Fruit fly (Drosophila melanogaster): ENCODE data around the gene Osi2.

DNA sequence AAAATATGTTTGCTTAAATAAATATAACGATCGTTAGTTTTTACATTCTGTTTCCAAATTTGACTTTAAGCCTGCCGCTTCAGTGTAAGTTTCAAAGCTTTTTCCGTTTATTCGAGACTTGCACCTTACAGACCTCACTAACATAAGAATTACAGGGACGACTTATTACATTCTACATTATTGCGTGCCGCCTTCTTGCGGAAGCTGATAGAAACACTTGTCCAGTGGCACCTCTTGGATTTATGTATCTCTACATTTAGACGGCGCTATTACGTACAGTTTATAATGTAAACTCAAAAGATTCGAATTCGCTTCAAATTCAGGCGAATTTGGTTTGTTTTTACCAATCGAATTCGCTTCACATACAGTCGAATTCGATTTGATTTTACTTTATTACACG is 38.4 kb upstream of the Osi2 start:
- TF ChIP-seq Hr4 (GFP tag; optimal IDR thresholded peaks at IDR 0.05): no peak
- TF ChIP-seq net (GFP tag; optimal IDR thresholded peaks at IDR 0.05): no peak
- TF ChIP-seq CG4318 (GFP tag; optimal IDR thresholded peaks at IDR 0.05): no peak
- no peak for TF ChIP-seq achi (GFP tag; optimal IDR thresholded peaks at IDR 0.05)
- no peak for TF ChIP-seq OdsH (GFP tag; optimal IDR thresholded peaks at IDR 0.05)
- no peak for TF ChIP-seq acj6 (GFP tag; optimal IDR thresholded peaks at IDR 0.05)
- TF ChIP-seq CG11762 (GFP tag; optimal IDR thresholded peaks at IDR 0.05; ENCODE audit: insufficient read depth): no peak
- TF ChIP-seq esn (GFP tag; optimal IDR thresholded peaks at IDR 0.05): no peak
- no peak for TF ChIP-seq CG8632 (GFP tag; optimal IDR thresholded peaks at IDR 0.05)
- no peak for TF ChIP-seq Met (GFP tag; optimal IDR thresholded peaks at IDR 0.05)
- TF ChIP-seq CG6808 (GFP tag; optimal IDR thresholded peaks at IDR 0.05): no peak

All from whole organism, prepupa.